Worm (Caenorhabditis elegans) whole organism, L2 larva: Measurements from ENCODE around the gene mes-1.

ENCODE experiments used
- blmp-1 ChIP-seq: sonication (generic microtip); optimal IDR thresholded peaks from 2 replicates; lab custom pipeline; 2017; ENCODE audit warnings: missing genetic modification characterization, mild to moderate bottlenecking, missing compliant biosample characterization, antibody characterized with exemption, moderate library complexity; ENCODE audit not compliant: insufficient read depth
- elt-3 ChIP-seq: sonication (generic microtip); optimal IDR thresholded peaks from 2 replicates; lab custom pipeline; 2017; ENCODE audit warnings: missing biosample characterization, missing genetic modification characterization
- mab-5 ChIP-seq: fragments of 150-350 bp; optimal IDR thresholded peaks from 2 replicates; lab custom pipeline; 2014; ENCODE audit warnings: missing biosample characterization, missing genetic modification characterization
- mbf-1 ChIP-seq: sonication (generic microtip); optimal IDR thresholded peaks from 2 replicates; lab custom pipeline; 2017; ENCODE audit warnings: missing biosample characterization, missing genetic modification characterization
- nhr-12 ChIP-seq: fragments of 150-350 bp; optimal IDR thresholded peaks from 2 replicates; lab custom pipeline; 2014; ENCODE audit warnings: missing biosample characterization, missing genetic modification characterization
- nhr-129 ChIP-seq: fragments of 150-350 bp; optimal IDR thresholded peaks from 2 replicates; lab custom pipeline; 2014; ENCODE audit warnings: missing biosample characterization, missing genetic modification characterization
- nhr-23 ChIP-seq: fragments of 150-350 bp; optimal IDR thresholded peaks from 2 replicates; lab custom pipeline; 2014; ENCODE audit warnings: missing biosample characterization, missing genetic modification reagents, missing genetic modification characterization
- nhr-6 ChIP-seq: fragments of 150-350 bp; optimal IDR thresholded peaks from 2 replicates; lab custom pipeline; 2014; ENCODE audit warnings: missing biosample characterization, missing genetic modification characterization
- nhr-77 ChIP-seq: fragments of 150-350 bp; optimal IDR thresholded peaks from 2 replicates; lab custom pipeline; 2014; ENCODE audit warnings: missing biosample characterization, missing genetic modification characterization
- snpc-4 ChIP-seq: fragments of 150-350 bp; optimal IDR thresholded peaks from 2 replicates; lab custom pipeline; 2014; ENCODE audit warnings: missing biosample characterization, missing genetic modification characterization
- zag-1 ChIP-seq: fragments of 150-350 bp; optimal IDR thresholded peaks from 2 replicates; lab custom pipeline; 2014; ENCODE audit warnings: missing biosample characterization, missing genetic modification characterization
- ztf-11 ChIP-seq: sonication (generic microtip); optimal IDR thresholded peaks from 2 replicates; lab custom pipeline; 2017; ENCODE audit warnings: missing biosample characterization, missing genetic modification characterization

DNA sequence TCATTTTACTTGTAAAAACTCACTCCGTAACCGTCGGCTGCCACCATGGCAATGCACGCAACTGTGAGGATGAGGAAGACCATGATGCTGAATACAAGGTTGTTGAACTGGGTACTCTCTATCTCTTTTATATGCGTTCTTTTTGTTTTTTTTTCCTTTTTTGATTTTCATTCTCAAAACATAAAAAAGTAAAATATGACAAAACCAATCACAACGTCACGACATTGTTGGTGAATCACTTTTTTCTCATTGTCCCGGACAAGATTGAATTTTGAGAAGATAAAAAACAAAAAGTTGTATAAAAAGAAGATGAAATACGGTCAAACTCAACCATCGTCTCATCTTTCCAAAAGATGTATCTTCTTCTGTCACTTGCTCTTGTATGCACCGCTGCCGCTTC is 25.5 kb downstream of the mes-1 start, which contains the start of the genes Y62H9A.5 and ule-5:
- TF ChIP-seq ztf-11 (tag; lab: Kevin White, UChicago) (no peak), nhr-12 (tag; lab: Kevin White, UChicago) (no peak), nhr-23 (tag; lab: Kevin White, UChicago) (no peak), nhr-6 (no peak), nhr-77 (tag; lab: Kevin White, UChicago) (no peak), nhr-129 (tag; lab: Kevin White, UChicago) (no peak), mbf-1 (tag; lab: Kevin White, UChicago) (no peak), mab-5 (tag; lab: Kevin White, UChicago) (no peak), blmp-1 (tag; lab: Kevin White, UChicago) (no peak), elt-3 (tag; lab: Kevin White, UChicago) (no peak), zag-1 (tag; lab: Kevin White, UChicago) (no peak), snpc-4 (tag; lab: Kevin White, UChicago) (no peak)
